Fruit fly (Drosophila melanogaster) whole organism, pupa: Measurements from ENCODE around the gene Obp93a.

Experiments used
- CG10348 ChIP-seq: fragments of 200-800 bp; sonication (Bioruptor generic); IDR thresholded peaks from 2 replicates; pipeline ENCODE4 v1.3.6; 2022; ENCODE audit warnings: missing biosample characterization, missing genetic modification characterization
- CG12605 ChIP-seq: fragments of 200-800 bp; sonication (Bioruptor generic); IDR thresholded peaks from 2 replicates; pipeline ENCODE4 v1.3.6; 2022; ENCODE audit warnings: missing biosample characterization, missing genetic modification characterization
- CG13204 ChIP-seq: fragments of 200-800 bp; sonication (Bioruptor generic); optimal IDR thresholded peaks from 2 replicates; lab custom pipeline; 2018; ENCODE audit warnings: missing biosample characterization, mild to moderate bottlenecking, missing genetic modification characterization, moderate library complexity
- CG14655 ChIP-seq: fragments of 200-800 bp; sonication (Bioruptor generic); optimal IDR thresholded peaks from 3 replicates; lab custom pipeline; 2017; ENCODE audit warnings: mild to moderate bottlenecking, missing biosample characterization, missing genetic modification reagents, missing genetic modification characterization
- CG15710 ChIP-seq: fragments of 200-800 bp; sonication (Bioruptor generic); optimal IDR thresholded peaks from 2 replicates; lab custom pipeline; 2018; ENCODE audit warnings: missing biosample characterization, mild to moderate bottlenecking, missing genetic modification characterization, moderate library complexity
- CG17806 ChIP-seq: fragments of 200-800 bp; sonication (Bioruptor generic); optimal IDR thresholded peaks from 2 replicates; lab custom pipeline; 2018; ENCODE audit warnings: missing biosample characterization, mild to moderate bottlenecking, missing genetic modification characterization, moderate library complexity
- CG32121 ChIP-seq: fragments of 200-800 bp; sonication (Bioruptor generic); IDR thresholded peaks from 2 replicates; pipeline ENCODE4 v1.3.6; 2022; ENCODE audit warnings: missing biosample characterization, missing genetic modification characterization
- CG34367 ChIP-seq: fragments of 200-800 bp; sonication (Bioruptor generic); optimal IDR thresholded peaks from 2 replicates; lab custom pipeline; 2018; ENCODE audit warnings: missing biosample characterization, mild to moderate bottlenecking, missing genetic modification characterization
- CG4496 ChIP-seq: fragments of 200-800 bp; sonication (Bioruptor generic); IDR thresholded peaks from 3 replicates; pipeline ENCODE4 v1.3.6; 2022; ENCODE audit warnings: missing biosample characterization, missing genetic modification characterization
- CG8159 ChIP-seq: fragments of 200-800 bp; sonication (Bioruptor generic); optimal IDR thresholded peaks from 3 replicates; lab custom pipeline; 2018; ENCODE audit warnings: missing biosample characterization, mild to moderate bottlenecking, missing genetic modification characterization, moderate library complexity
- CG8301 ChIP-seq: fragments of 200-800 bp; sonication (Bioruptor generic); optimal IDR thresholded peaks from 2 replicates; lab custom pipeline; 2018; ENCODE audit warnings: missing biosample characterization, mild to moderate bottlenecking, missing genetic modification characterization
- CG9948 ChIP-seq: fragments of 200-800 bp; sonication (Bioruptor generic); optimal IDR thresholded peaks from 2 replicates; lab custom pipeline; 2018; ENCODE audit warnings: missing biosample characterization, mild to moderate bottlenecking, missing genetic modification characterization, moderate library complexity
- D1 ChIP-seq: fragments of 200-800 bp; sonication (Bioruptor generic); optimal IDR thresholded peaks from 2 replicates; lab custom pipeline; 2018; ENCODE audit warnings: missing biosample characterization, mild to moderate bottlenecking, missing genetic modification characterization, moderate library complexity
- EcR ChIP-seq: fragments of 200-800 bp; sonication (Bioruptor generic); optimal IDR thresholded peaks from 3 replicates; lab custom pipeline; 2019; ENCODE audit warnings: missing biosample characterization, missing genetic modification characterization, mild to moderate bottlenecking, moderate library complexity, missing genetic modification reagents
- Ets98B ChIP-seq: fragments of 200-800 bp; sonication (Bioruptor generic); IDR thresholded peaks from 2 replicates; pipeline ENCODE4 v1.3.6; 2022; ENCODE audit warnings: missing biosample characterization, missing genetic modification characterization
- Pif1A ChIP-seq: fragments of 200-800 bp; sonication (Bioruptor generic); optimal IDR thresholded peaks from 3 replicates; lab custom pipeline; 2016; ENCODE audit warnings: missing biosample characterization, missing genetic modification characterization
- Pif1B ChIP-seq: fragments of 200-800 bp; sonication (Bioruptor generic); optimal IDR thresholded peaks from 3 replicates; lab custom pipeline; 2016; ENCODE audit warnings: missing biosample characterization, missing genetic modification characterization
- Snoo ChIP-seq: fragments of 200-800 bp; sonication (Bioruptor generic); optimal IDR thresholded peaks from 3 replicates; lab custom pipeline; 2017; ENCODE audit warnings: missing biosample characterization, mild to moderate bottlenecking, missing genetic modification characterization, inconsistent platforms
- fd96Ca ChIP-seq: fragments of 200-800 bp; sonication (Bioruptor generic); IDR thresholded peaks from 3 replicates; pipeline ENCODE4 v1.3.6; 2022; ENCODE audit warnings: missing biosample characterization, missing genetic modification characterization
- gl ChIP-seq: fragments of 200-800 bp; sonication (Bioruptor generic); optimal IDR thresholded peaks from 2 replicates; lab custom pipeline; 2018; ENCODE audit warnings: missing biosample characterization, mild to moderate bottlenecking, missing genetic modification characterization
- rn ChIP-seq: fragments of 200-800 bp; sonication (Bioruptor generic); IDR thresholded peaks from 2 replicates; pipeline ENCODE4 v1.3.6; 2022; ENCODE audit warnings: missing biosample characterization, missing genetic modification characterization

The Obp93a gene

DNA sequence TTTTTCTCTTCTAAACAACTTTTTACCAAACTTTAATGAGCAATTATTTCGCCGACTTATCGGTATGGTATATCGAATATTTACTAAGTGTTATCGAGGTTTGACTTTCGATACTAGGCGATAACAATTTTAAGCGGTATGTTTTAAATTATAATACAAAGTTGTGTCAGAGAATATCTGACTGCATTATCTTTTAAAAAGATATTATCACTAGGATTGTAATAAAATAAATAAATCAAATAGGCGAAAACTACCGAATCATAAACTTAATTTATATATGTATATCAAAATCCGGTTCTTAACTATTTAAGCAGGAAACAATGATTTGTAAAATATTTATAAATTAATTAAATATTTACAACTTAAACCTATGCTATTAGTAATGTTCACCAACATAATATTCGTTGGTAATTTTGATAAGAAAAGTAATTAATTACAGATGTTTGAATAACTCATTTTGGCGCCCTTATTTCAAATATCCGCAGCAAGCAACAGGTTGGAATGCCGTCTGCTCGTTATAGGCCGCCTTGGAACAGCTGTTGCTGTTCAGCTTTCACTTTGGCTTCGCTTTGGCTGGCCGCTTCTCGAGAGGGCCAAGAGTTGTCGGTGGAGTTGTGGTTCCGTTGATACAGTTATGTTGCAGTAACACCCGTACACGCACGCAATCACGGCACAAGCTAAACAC lies 21.5 kb downstream of the Obp93a start, which contains the start of the genes Sec15 and rtet:
Sec15 (minus strand) TSS at position 66 of the 685 bp plus-strand sequence.
rtet (plus strand) TSS at position 540 of the 685 bp plus-strand sequence.
- TF ChIP-seq Snoo (no peak), rn (GFP tag; lab: Robert Waterston, UW) (no peak), CG17806 (tag; lab: Kevin White, UChicago) (peak; percentile 6), CG12605 (GFP tag; lab: Robert Waterston, UW) (peak; percentile 27; the same call in 1 of the 2 replicates), Pif1A (no peak), CG4496 (GFP tag; lab: Robert Waterston, UW) (peak; percentile 63; the same call in 1 of the 3 replicates), CG9948 (peak; percentile 30), fd96Ca (GFP tag; lab: Robert Waterston, UW) (peak; percentile 66), D1 (tag; lab: Kevin White, UChicago) (no peak), Pif1B (GFP tag; lab: Kevin White, UChicago) (no peak), CG34367 (tag; lab: Kevin White, UChicago) (peak; percentile 27), Ets98B (peak; percentile 58), CG32121 (GFP tag; lab: Robert Waterston, UW) (peak; percentile 52), EcR (no peak), CG8159 (tag; lab: Kevin White, UChicago) (no peak), gl (tag; lab: Kevin White, UChicago) (no peak), CG15710 (peak; percentile 47), CG14655 (no peak)

dm6 chr3R:21102477-21102876 lies 27.0 kb downstream of the Obp93a start:
- TF ChIP-seq CG8159 (tag; lab: Kevin White, UChicago) (no peak), EcR (no peak), CG4496 (GFP tag; lab: Robert Waterston, UW) (no peak), D1 (tag; lab: Kevin White, UChicago) (no peak), CG13204 (GFP tag; lab: Kevin White, UChicago) (no peak), CG32121 (GFP tag; lab: Robert Waterston, UW) (no peak), Snoo (no peak), Pif1A (no peak)

DNA sequence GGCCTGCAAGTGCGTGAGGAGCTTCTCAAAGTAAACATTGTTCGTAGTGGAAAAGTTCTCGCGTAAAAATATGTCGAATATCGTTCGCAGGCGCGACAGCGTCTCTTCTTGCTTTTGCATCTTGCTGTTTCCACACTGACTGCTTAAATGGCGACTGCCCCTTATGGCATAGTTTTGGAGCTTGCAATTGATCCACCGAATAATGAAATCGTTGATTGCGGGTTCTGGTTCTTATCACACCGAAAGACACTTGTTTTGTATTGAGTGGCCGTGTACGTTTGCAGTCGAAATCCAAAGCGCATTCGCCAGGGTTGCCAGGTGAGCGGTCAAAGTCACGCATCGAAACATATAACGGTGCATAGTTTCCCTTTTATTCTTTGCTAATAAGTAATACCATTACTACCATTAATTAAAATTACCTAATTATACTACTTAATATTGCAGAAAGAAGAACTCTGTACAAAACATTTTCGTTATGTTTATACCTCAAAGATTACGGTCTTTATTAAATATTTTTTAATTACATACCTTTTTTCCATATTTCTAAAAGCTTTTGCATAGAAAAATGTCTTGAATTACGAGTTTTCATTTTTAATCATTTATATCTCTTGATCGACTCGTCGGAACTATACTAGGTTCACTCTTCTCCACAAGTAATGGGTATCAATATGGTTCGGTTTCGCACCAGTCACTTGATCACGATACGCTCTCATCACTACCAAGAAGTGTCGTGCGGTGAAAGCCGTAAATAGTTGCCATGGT lies 27.9 kb downstream of the Obp93a start, which contains the start of the genes CG7044 and Tbc1d22:
CG7044 (minus strand) TSS at position 266 of the 762 bp plus-strand sequence.
Tbc1d22 (plus strand) TSS at position 747 of the 762 bp plus-strand sequence.
- TF ChIP-seq gl (tag; lab: Kevin White, UChicago) (no peak), CG34367 (tag; lab: Kevin White, UChicago) (peak; percentile 31), CG4496 (GFP tag; lab: Robert Waterston, UW) (0 out of 3 replicates have a peak, but pooled peaks have one; percentile 12), CG9948 (peak; percentile 26), CG17806 (tag; lab: Kevin White, UChicago) (no peak), CG15710 (peak; percentile 43), CG13204 (GFP tag; lab: Kevin White, UChicago) (no peak), CG12605 (GFP tag; lab: Robert Waterston, UW) (no peak), CG32121 (GFP tag; lab: Robert Waterston, UW) (no peak), CG14655 (no peak), Ets98B (no peak), fd96Ca (GFP tag; lab: Robert Waterston, UW) (no peak), rn (GFP tag; lab: Robert Waterston, UW) (no peak), CG10348 (GFP tag; lab: Robert Waterston, UW) (no peak), D1 (tag; lab: Kevin White, UChicago) (no peak), Pif1B (GFP tag; lab: Kevin White, UChicago) (no peak), EcR (no peak), CG8159 (tag; lab: Kevin White, UChicago) (no peak), CG8301 (no peak), Pif1A (no peak), Snoo (peak; percentile 21)

- TF ChIP-seq CG32121 (GFP tag; lab: Robert Waterston, UW) (peak; percentile 88), fd96Ca (GFP tag; lab: Robert Waterston, UW) (peak; percentile 95), CG17806 (tag; lab: Kevin White, UChicago) (peak; percentile 69), Pif1A (no peak), gl (tag; lab: Kevin White, UChicago) (peak; percentile 47), CG10348 (GFP tag; lab: Robert Waterston, UW) (peak; percentile 87), CG13204 (GFP tag; lab: Kevin White, UChicago) (no peak), D1 (tag; lab: Kevin White, UChicago) (no peak), CG8301 (no peak), CG8159 (tag; lab: Kevin White, UChicago) (peak; percentile 75), EcR (peak; percentile 10), CG12605 (GFP tag; lab: Robert Waterston, UW) (peak; percentile 60), Ets98B (peak; percentile 90), CG15710 (peak; percentile 76), CG34367 (tag; lab: Kevin White, UChicago) (peak; percentile 64), Snoo (peak; percentile 70), CG14655 (no peak), Pif1B (GFP tag; lab: Kevin White, UChicago) (no peak), CG9948 (peak; percentile 63), CG4496 (GFP tag; lab: Robert Waterston, UW) (peak; percentile 83; the same call in 2 of the 3 replicates), rn (GFP tag; lab: Robert Waterston, UW) (peak; percentile 80)
These were observed 31.8 kb downstream of the Obp93a start, which contains the start of gene RhoGAP93B for dm6 chr3R:21097631-21098117. Gene RhoGAP93B (minus strand): TSS chr3R:21097827.
